Fruit fly (Drosophila melanogaster) whole organism: ENCODE results near the gene CG3061.

Experiments used
- CG8478 ChIP-seq: fragments of >200 bp; optimal IDR thresholded peaks from 2 replicates; lab custom pipeline; 2018; ENCODE audit warnings: inconsistent platforms
- Dll ChIP-seq: fragments of >200 bp; optimal IDR thresholded peaks from 2 replicates; lab custom pipeline; 2017

DNA sequence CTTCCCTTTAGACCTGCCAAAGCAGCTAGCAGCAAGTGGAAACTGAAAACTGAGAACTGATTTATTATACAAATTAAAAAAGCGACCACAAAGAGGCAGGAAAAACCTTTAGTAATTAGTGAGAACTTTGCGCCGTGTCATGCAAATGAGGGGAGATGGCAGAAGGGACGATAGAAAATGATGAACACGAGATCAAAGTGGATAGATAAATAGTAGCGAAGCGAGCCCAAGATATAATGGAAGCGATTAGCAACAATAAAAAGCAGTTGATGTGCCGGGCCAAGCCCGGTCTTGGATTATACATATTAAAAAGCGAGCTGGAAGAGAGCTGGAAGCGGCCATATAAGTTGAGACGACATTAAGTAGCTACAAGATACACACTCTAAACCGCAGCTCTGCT, 21.0 kb upstream of the CG3061 start:
- TF ChIP-seq Dll (no peak), CG8478 (lab: Kevin White, UChicago) (no peak)
